Worm (Caenorhabditis elegans) whole organism, L1 larva: Measurements from ENCODE around the gene lem-4.

Experiments
- C04F5.9 ChIP-seq: sonication (generic microtip); optimal IDR thresholded peaks from 2 replicates; lab custom pipeline; 2016; ENCODE audit warnings: missing genetic modification characterization, missing compliant biosample characterization
- C34B4.2 ChIP-seq: sonication (generic microtip); optimal IDR thresholded peaks from 2 replicates; lab custom pipeline; 2017; ENCODE audit warnings: mild to moderate bottlenecking, missing genetic modification characterization, missing compliant biosample characterization
- F16B12.6 ChIP-seq: fragments of 150-350 bp; optimal IDR thresholded peaks from 2 replicates; lab custom pipeline; 2014; ENCODE audit warnings: missing biosample characterization, missing genetic modification characterization
- aly-2 ChIP-seq: fragments of 150-350 bp; optimal IDR thresholded peaks from 2 replicates; lab custom pipeline; 2014; ENCODE audit warnings: missing biosample characterization, missing genetic modification characterization
- blmp-1 ChIP-seq: fragments of 150-350 bp; optimal IDR thresholded peaks from 2 replicates; lab custom pipeline; 2014; ENCODE audit warnings: missing biosample characterization, missing genetic modification characterization
- ceh-63 ChIP-seq: fragments of 200-800 bp; sonication (Bioruptor generic); optimal IDR thresholded peaks from 2 replicates; lab custom pipeline; 2018; ENCODE audit warnings: mild to moderate bottlenecking, missing genetic modification characterization, missing compliant biosample characterization
- ces-1 ChIP-seq: fragments of 150-350 bp; optimal IDR thresholded peaks from 2 replicates; lab custom pipeline; 2014; ENCODE audit warnings: missing biosample characterization, missing genetic modification reagents, missing genetic modification characterization
- dpl-1 ChIP-seq, 3 experiments: fragments of 150-350 bp in 2 of 3; sonication (generic microtip) in 1 of 3; optimal IDR thresholded peaks; 2 replicates each; lab custom pipeline; 2014 to 2017; ENCODE audit warnings: missing biosample characterization in 3 of 3, missing genetic modification characterization in 3 of 3, missing genetic modification reagents in 3 of 3
- dsc-1 ChIP-seq: sonication (generic microtip); optimal IDR thresholded peaks from 2 replicates; lab custom pipeline; 2016; ENCODE audit warnings: mild to moderate bottlenecking, missing genetic modification characterization, missing compliant biosample characterization
- efl-1 ChIP-seq, 4 experiments: fragments of 150-350 bp; optimal IDR thresholded peaks in 3 of 4; peaks in 1 of 4; 1 replicate in 1 of 4; 2 replicates in 3 of 4; lab custom pipeline; 2014; ENCODE audit warnings: missing biosample characterization in 2 of 4, missing genetic modification characterization in 2 of 4, missing genetic modification reagents in 2 of 4
- efl-3 ChIP-seq: fragments of 200-800 bp; sonication (Bioruptor generic); optimal IDR thresholded peaks from 2 replicates; lab custom pipeline; 2018; ENCODE audit warnings: mild to moderate bottlenecking, missing genetic modification characterization, missing compliant biosample characterization
- elt-2 ChIP-seq: sonication (generic microtip); optimal IDR thresholded peaks from 2 replicates; lab custom pipeline; 2016; ENCODE audit warnings: missing genetic modification characterization, mild to moderate bottlenecking, inconsistent platforms, missing compliant biosample characterization, missing genetic modification reagents
- ets-5 ChIP-seq: fragments of 200-800 bp; sonication (Bioruptor generic); IDR thresholded peaks from 2 replicates; pipeline ENCODE4 v1.3.6; 2022; ENCODE audit warnings: missing genetic modification characterization, missing compliant biosample characterization
- fkh-8 ChIP-seq: sonication (generic microtip); optimal IDR thresholded peaks from 2 replicates; lab custom pipeline; 2016; ENCODE audit warnings: mild to moderate bottlenecking, missing genetic modification characterization, missing compliant biosample characterization
- hlh-17 ChIP-seq: fragments of 200-800 bp; sonication (Bioruptor generic); optimal IDR thresholded peaks from 2 replicates; lab custom pipeline; 2018; ENCODE audit warnings: missing genetic modification characterization, mild to moderate bottlenecking, missing compliant biosample characterization, moderate library complexity, borderline replicate concordance
- hlh-4 ChIP-seq: sonication (generic microtip); optimal IDR thresholded peaks from 2 replicates; lab custom pipeline; 2016; ENCODE audit warnings: mild to moderate bottlenecking, missing genetic modification characterization, missing compliant biosample characterization
- hpl-2 ChIP-seq: fragments of 150-350 bp; optimal IDR thresholded peaks from 2 replicates; lab custom pipeline; 2014; ENCODE audit warnings: missing biosample characterization, missing genetic modification reagents, missing genetic modification characterization
- isw-1 ChIP-seq: fragments of 200-800 bp; sonication (Bioruptor generic); IDR thresholded peaks from 2 replicates; pipeline ENCODE4 v1.3.6; 2022; ENCODE audit warnings: missing genetic modification characterization, missing compliant biosample characterization
- lin-15B ChIP-seq: fragments of 150-350 bp; sonication (generic microtip); optimal IDR thresholded peaks from 3 replicates; lab custom pipeline; 2014; ENCODE audit warnings: missing biosample characterization, missing genetic modification characterization
- lin-35 ChIP-seq, 2 experiments: fragments of 150-350 bp; optimal IDR thresholded peaks; 2 replicates each; lab custom pipeline; 2014; ENCODE audit warnings: missing biosample characterization in 2 of 2, missing genetic modification characterization in 2 of 2, missing genetic modification reagents in 2 of 2
- lsy-2 ChIP-seq, 2 experiments: fragments of 150-350 bp; optimal IDR thresholded peaks; 2 replicates each; lab custom pipeline; 2014; ENCODE audit warnings: missing biosample characterization in 2 of 2, missing genetic modification characterization in 2 of 2
- mef-2 ChIP-seq: fragments of 150-350 bp; optimal IDR thresholded peaks from 2 replicates; lab custom pipeline; 2014; ENCODE audit warnings: missing biosample characterization, missing genetic modification characterization
- nhr-12 ChIP-seq: sonication (generic microtip); optimal IDR thresholded peaks from 2 replicates; lab custom pipeline; 2017; ENCODE audit warnings: missing biosample characterization, missing genetic modification characterization
- nhr-19 ChIP-seq: fragments of 200-800 bp; sonication (Bioruptor generic); conservative IDR thresholded peaks from 2 replicates; pipeline ENCODE4 v1.3.6; 2022; ENCODE audit warnings: missing genetic modification characterization, missing compliant biosample characterization
- nhr-28 ChIP-seq: fragments of 150-350 bp; optimal IDR thresholded peaks from 2 replicates; lab custom pipeline; 2014; ENCODE audit warnings: missing biosample characterization, missing genetic modification characterization
- nhr-47 ChIP-seq: sonication (generic microtip); optimal IDR thresholded peaks from 2 replicates; lab custom pipeline; 2016; ENCODE audit warnings: mild to moderate bottlenecking, missing genetic modification characterization, moderate library complexity, missing compliant biosample characterization
- nhr-76 ChIP-seq: sonication (generic microtip); optimal IDR thresholded peaks from 2 replicates; lab custom pipeline; 2017; ENCODE audit warnings: missing biosample characterization, missing genetic modification characterization
- nhr-90 ChIP-seq: sonication (generic microtip); optimal IDR thresholded peaks from 2 replicates; lab custom pipeline; 2016; ENCODE audit warnings: mild to moderate bottlenecking, missing genetic modification characterization, missing compliant biosample characterization; ENCODE audit not compliant: poor library complexity
- pag-3 ChIP-seq: sonication (generic microtip); optimal IDR thresholded peaks from 2 replicates; lab custom pipeline; 2017; ENCODE audit warnings: missing genetic modification characterization, mild to moderate bottlenecking, missing compliant biosample characterization, antibody characterized with exemption, borderline replicate concordance; ENCODE audit not compliant: insufficient read depth
- pax-3 ChIP-seq: fragments of 200-800 bp; sonication (Bioruptor generic); optimal IDR thresholded peaks from 2 replicates; lab custom pipeline; 2018; ENCODE audit warnings: mild to moderate bottlenecking, missing genetic modification characterization, moderate library complexity, missing compliant biosample characterization
- pqm-1 ChIP-seq: sonication (generic microtip); optimal IDR thresholded peaks from 3 replicates; lab custom pipeline; 2017; ENCODE audit warnings: missing biosample characterization, missing genetic modification characterization
- snpc-4 ChIP-seq: fragments of 150-350 bp; optimal IDR thresholded peaks from 2 replicates; lab custom pipeline; 2014; ENCODE audit warnings: missing biosample characterization, missing genetic modification characterization
- sptf-1 ChIP-seq: fragments of 150-350 bp; optimal IDR thresholded peaks from 2 replicates; lab custom pipeline; 2014; ENCODE audit warnings: missing biosample characterization, missing genetic modification characterization
- sup-37 ChIP-seq: fragments of 200-800 bp; sonication (Bioruptor generic); optimal IDR thresholded peaks from 2 replicates; lab custom pipeline; 2018; ENCODE audit warnings: mild to moderate bottlenecking, missing genetic modification characterization, missing compliant biosample characterization
- unc-62 ChIP-seq: fragments of 150-350 bp; optimal IDR thresholded peaks from 2 replicates; lab custom pipeline; 2014; ENCODE audit warnings: missing biosample characterization, missing genetic modification reagents, missing genetic modification characterization
- vab-15 ChIP-seq: sonication (generic microtip); optimal IDR thresholded peaks from 2 replicates; lab custom pipeline; 2017; ENCODE audit warnings: missing genotype, mild to moderate bottlenecking, missing genetic modification characterization, missing compliant biosample characterization
- xbp-1 ChIP-seq: sonication (generic microtip); optimal IDR thresholded peaks from 2 replicates; lab custom pipeline; 2016; ENCODE audit warnings: missing genetic modification characterization, missing compliant biosample characterization
- zip-4 ChIP-seq: fragments of 200-800 bp; sonication (Bioruptor generic); optimal IDR thresholded peaks from 2 replicates; lab custom pipeline; 2018; ENCODE audit warnings: mild to moderate bottlenecking, missing genetic modification characterization, moderate library complexity, missing compliant biosample characterization
- ztf-11 ChIP-seq, 2 experiments: sonication (generic microtip); optimal IDR thresholded peaks; 2 replicates each; lab custom pipeline; 2016 to 2017; ENCODE audit warnings: missing genetic modification characterization in 2 of 2, missing biosample characterization in 1 of 2, missing compliant biosample characterization in 1 of 2

Gene lem-4

DNA sequence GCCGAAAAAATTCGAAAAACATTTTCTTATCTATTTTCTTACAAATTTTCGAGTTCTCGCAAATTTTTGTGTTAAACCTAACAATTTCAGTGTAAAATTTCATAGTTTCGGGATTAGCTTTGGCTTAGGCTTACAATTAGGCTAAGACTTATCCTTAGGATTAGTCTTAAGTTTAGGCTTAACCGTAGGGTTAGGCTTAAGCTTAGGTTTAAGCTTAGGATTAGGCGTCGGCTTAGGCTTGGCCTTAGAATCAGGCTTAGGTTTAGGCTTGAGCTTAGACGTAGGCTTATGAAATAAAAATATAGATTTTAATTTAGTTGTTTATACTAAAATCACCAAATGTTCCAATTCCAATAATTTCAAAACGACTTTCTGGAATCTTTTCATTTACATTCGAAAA lies 1.5 kb upstream of the lem-4 start:
- TF ChIP-seq nhr-19 (no peak), nhr-90 (tag; lab: Kevin White, UChicago) (no peak), aly-2 (no peak), ets-5 (no peak), hlh-4 (no peak), efl-3 (GFP tag; lab: Kevin White, UChicago) (no peak), sptf-1 (tag; lab: Kevin White, UChicago) (no peak), blmp-1 (no peak), lsy-2 (tag; optimal IDR thresholded peaks at IDR 0.05; lab: Kevin White, UChicago) (no peak), pqm-1 (tag; lab: Kevin White, UChicago) (no peak), nhr-76 (tag; lab: Kevin White, UChicago) (no peak), ces-1 (GFP tag; lab: Kevin White, UChicago) (no peak), mef-2 (no peak), xbp-1 (tag; lab: Kevin White, UChicago) (no peak), hlh-17 (GFP tag; lab: Kevin White, UChicago) (no peak)
- TF ChIP-seq, all 84 proteins: peak for 0

ce11 chrIV:855483-855882 lies 903 bp upstream of the lem-4 start:
- TF ChIP-seq efl-1 (optimal IDR thresholded peaks at IDR 0.05; lab: Kevin White, UChicago) (no peak), efl-1 (GFP tag; optimal IDR thresholded peaks at IDR 0.05 in 1 of 2; lab: Kevin White, UChicago) (peak in 1 of 2 experiments; percentile 85), elt-2 (tag; lab: Kevin White, UChicago) (peak; percentile 21), nhr-28 (tag; lab: Kevin White, UChicago) (no peak), lin-35 (GFP tag; optimal IDR thresholded peaks at IDR 0.05; lab: Kevin White, UChicago) (peak in 1 of 2 experiments; percentile 10), xbp-1 (tag; lab: Kevin White, UChicago) (no peak)

DNA sequence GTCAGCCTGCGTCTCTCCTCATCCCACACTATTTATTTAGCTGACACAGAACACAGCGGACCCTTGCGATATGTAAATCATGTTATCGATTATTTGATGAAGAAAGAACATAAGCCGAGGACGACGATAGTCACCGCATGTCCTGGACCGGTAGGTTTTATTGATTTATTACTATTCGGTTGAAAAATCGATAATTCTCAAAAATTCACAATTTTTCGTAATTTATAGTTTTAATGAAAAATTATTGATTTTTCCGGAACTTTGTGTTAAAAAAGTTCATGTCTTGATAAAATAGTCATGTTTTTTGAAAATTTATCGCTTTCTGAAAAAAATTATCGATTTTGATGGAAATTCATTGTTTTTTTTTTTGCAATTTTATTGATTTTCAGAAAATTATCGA lies 6.4 kb downstream of the lem-4 start:
- TF ChIP-seq snpc-4 (no peak), sup-37 (GFP tag; lab: Kevin White, UChicago) (no peak), dpl-1 (GFP tag; optimal IDR thresholded peaks at IDR 0.05; lab: Kevin White, UChicago) (no peak), pax-3 (tag; lab: Kevin White, UChicago) (no peak), vab-15 (no peak), nhr-12 (tag; lab: Kevin White, UChicago) (no peak), pag-3 (no peak), ztf-11 (tag; optimal IDR thresholded peaks at IDR 0.05; lab: Kevin White, UChicago) (no peak), isw-1 (GFP tag; lab: Robert Waterston, UW) (no peak), unc-62 (GFP tag; lab: Kevin White, UChicago) (no peak), ces-1 (GFP tag; lab: Kevin White, UChicago) (no peak), zip-4 (no peak), dsc-1 (tag; lab: Kevin White, UChicago) (no peak), ets-5 (no peak), pqm-1 (tag; lab: Kevin White, UChicago) (no peak)

ce11 chrIV:845198-845597 lies 9.4 kb downstream of the lem-4 start, which contains the start of gene lgc-33:
Gene lgc-33 (plus strand): TSS chrIV:845498.
- no peak for TF ChIP-seq xbp-1 (tag; lab: Kevin White, UChicago)
- no peak for TF ChIP-seq dpl-1 (GFP tag; optimal IDR thresholded peaks at IDR 0.05; lab: Kevin White, UChicago)
- no peak for TF ChIP-seq sptf-1 (tag; lab: Kevin White, UChicago)
- no peak for TF ChIP-seq nhr-28 (tag; lab: Kevin White, UChicago)
- no peak for TF ChIP-seq blmp-1
- no peak for TF ChIP-seq vab-15
- TF ChIP-seq ceh-63 (GFP tag; lab: Kevin White, UChicago), result no peak
- no peak for TF ChIP-seq F16B12.6 (tag; lab: Kevin White, UChicago)
- no peak for TF ChIP-seq nhr-47 (tag; lab: Kevin White, UChicago)
- no peak for TF ChIP-seq hpl-2 (GFP tag; lab: Kevin White, UChicago)
- TF ChIP-seq lin-15B, result no peak
- no peak for TF ChIP-seq C04F5.9 (tag; lab: Kevin White, UChicago)
- TF ChIP-seq fkh-8, result no peak
- no peak for TF ChIP-seq C34B4.2 (tag; lab: Kevin White, UChicago)
